Worm (Caenorhabditis elegans): Measurements from ENCODE around the gene fbxa-179.

DNA sequence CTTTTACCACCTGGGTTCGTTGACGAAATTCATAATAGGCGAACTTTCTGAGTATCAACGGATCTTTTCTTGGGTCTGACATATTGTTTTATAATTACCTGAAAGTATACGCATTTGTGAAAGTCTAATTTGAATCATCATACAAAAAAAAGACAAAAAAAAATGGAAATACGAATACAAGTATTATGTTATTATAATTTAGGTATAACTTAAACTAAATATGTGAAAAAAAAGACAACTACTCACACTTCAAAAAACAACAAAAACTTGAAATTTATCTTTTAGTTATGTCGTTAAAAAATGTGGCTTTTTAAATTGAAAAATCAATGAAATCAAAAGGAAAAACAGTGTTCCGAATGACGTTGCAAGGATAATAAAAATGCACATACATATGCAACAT is at the start of gene fbxa-179:
- no peak for TF ChIP-seq tra-1 (GFP tag; IDR thresholded peaks at IDR 0.05)
- no peak for TF ChIP-seq egl-27 (tag; optimal IDR thresholded peaks at IDR 0.05)
- no peak for TF ChIP-seq unc-130 (GFP tag; optimal IDR thresholded peaks at IDR 0.05)
- TF ChIP-seq tag-97 (GFP tag; IDR thresholded peaks at IDR 0.05) = no peak
- TF ChIP-seq aha-1 (tag) = no peak
- TF ChIP-seq lin-1 (GFP tag; IDR thresholded peaks at IDR 0.05) = no peak
- no peak for TF ChIP-seq nhr-10 (tag; optimal IDR thresholded peaks at IDR 0.05)
- no peak for TF ChIP-seq daf-12 (tag; optimal IDR thresholded peaks at IDR 0.05)
- TF ChIP-seq F37D6.2 (tag; optimal IDR thresholded peaks at IDR 0.05) = no peak
- TF ChIP-seq egl-43 (GFP tag; IDR thresholded peaks at IDR 0.05) = no peak

All from whole organism, L4 larva.